Fruit fly (Drosophila melanogaster) whole organism: ENCODE results near the gene opa.

Experiments
- CG8478 ChIP-seq: fragments of >200 bp; optimal IDR thresholded peaks from 2 replicates; lab custom pipeline; 2018; ENCODE audit warnings: inconsistent platforms
- Dll ChIP-seq: fragments of >200 bp; optimal IDR thresholded peaks from 2 replicates; lab custom pipeline; 2017
- EcR ChIP-seq, 2 experiments: fragments of >200 bp; optimal IDR thresholded peaks; 2 replicates each; lab custom pipeline; 2017; ENCODE audit warnings: missing biosample characterization in 2 of 2, missing genetic modification characterization in 2 of 2, missing genetic modification reagents in 2 of 2
- pan ChIP-seq: fragments of >200 bp; optimal IDR thresholded peaks from 2 replicates; lab custom pipeline; 2017
- psq ChIP-seq: fragments of >200 bp; optimal IDR thresholded peaks from 2 replicates; lab custom pipeline; 2017
- usp ChIP-seq: fragments of >200 bp; optimal IDR thresholded peaks from 2 replicates; lab custom pipeline; 2017; ENCODE audit warnings: missing biosample characterization, missing genetic modification characterization, mixed read lengths

opa gene

DNA sequence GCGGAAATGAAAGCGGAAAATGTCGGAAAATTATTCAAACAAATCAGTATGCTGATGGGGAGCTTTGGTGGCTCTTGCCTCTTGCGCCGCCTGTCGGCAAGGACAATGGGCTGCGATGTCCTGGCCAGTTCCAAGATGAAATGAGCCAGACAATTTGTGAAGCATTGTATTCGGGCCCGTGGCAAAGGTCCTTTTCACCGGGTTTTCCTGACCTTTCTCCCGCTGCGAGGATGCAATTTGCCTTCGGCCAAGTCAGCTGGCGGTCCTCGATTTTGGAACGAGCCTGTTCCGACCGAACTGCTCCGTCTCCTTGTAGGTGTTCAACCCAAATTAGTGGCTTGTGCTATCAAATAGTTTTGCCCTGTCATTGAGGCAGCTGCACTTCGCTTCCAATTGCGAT lies 5.2 kb upstream of the opa start:
- TF ChIP-seq CG8478 (lab: Kevin White, UChicago) (no peak), usp (GFP tag; lab: Kevin White, UChicago) (no peak)

DNA sequence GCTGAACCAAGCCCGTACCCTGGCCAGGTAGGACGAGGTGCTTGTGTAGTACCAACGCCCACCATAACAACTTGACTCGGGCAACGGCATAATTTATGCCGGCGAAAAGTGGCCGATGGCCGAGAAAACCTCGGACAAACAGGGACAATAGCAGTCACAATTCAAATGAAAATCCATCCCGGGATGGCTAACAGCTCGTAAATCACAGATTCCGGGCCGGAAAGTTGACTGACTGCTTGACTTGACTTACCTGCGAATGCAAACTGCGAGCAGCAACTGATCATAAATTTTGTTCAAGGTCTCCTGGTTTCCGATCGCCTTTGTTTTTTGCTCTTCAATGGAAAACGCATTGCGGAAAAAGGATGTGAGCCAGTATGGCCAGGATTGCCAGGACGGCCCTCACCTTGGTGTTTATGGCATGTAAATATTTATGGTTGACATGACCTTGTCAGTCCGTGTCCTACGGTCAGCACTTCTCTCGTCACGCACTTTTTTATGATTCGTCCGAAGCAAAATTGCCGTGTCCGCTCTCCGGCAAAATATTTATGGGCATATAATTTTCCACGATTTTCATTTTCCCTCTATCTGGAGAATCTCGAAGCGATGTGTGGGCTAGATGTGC lies 3.5 kb upstream of the opa start:
- TF ChIP-seq psq, result no peak
- no peak for TF ChIP-seq EcR (GFP tag; optimal IDR thresholded peaks at IDR 0.05; lab: Kevin White, UChicago)
- no peak for TF ChIP-seq pan (lab: Kevin White, UChicago)
- no peak for TF ChIP-seq usp (GFP tag; lab: Kevin White, UChicago)
- no peak for TF ChIP-seq CG8478 (lab: Kevin White, UChicago)
- TF ChIP-seq Dll (lab: Kevin White, UChicago), result no peak

DNA sequence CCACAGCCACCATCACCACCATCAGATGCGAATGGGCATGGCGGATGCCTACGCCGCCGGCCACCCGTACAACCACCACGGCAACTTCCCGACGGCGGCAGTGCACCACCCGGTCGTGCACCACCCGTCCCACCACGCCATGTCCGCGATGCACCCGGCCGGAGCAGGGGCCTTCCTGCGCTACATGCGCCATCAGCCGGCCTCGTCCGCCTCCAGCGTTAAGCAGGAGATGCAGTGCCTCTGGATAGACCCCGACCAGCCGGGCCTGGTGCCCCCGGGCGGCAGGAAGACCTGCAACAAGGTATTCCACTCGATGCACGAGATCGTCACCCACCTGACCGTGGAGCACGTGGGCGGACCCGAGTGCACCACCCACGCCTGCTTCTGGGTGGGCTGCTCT lies 891 bp downstream of the opa start:
- TF ChIP-seq EcR (GFP tag; optimal IDR thresholded peaks at IDR 0.05; lab: Kevin White, UChicago) (no peak), Dll (lab: Kevin White, UChicago) (no peak), pan (lab: Kevin White, UChicago) (no peak), usp (GFP tag; lab: Kevin White, UChicago) (no peak), CG8478 (lab: Kevin White, UChicago) (no peak), psq (no peak)

DNA sequence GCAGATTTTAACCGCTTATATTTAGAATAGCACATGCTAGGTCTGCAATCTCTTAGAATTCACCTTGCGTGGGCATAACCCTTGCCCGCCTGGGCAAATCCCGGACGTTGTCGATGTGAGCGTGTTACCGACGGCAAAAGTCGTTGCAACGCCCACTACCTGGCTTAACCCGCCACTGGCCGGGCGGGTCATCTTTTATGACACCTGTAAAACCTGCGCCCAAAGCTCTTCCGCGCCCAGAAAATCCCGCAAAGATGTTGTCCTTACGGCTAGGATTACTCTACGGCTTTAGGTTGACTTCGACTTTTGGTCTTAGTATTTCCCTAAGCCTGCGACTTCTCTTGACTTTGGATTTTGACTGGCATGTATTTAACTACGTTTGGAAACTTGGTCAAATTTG lies 1.6 kb downstream of the opa start:
- TF ChIP-seq CG8478 (lab: Kevin White, UChicago) (no peak), usp (GFP tag; lab: Kevin White, UChicago) (no peak), psq (no peak), Dll (lab: Kevin White, UChicago) (no peak)

DNA sequence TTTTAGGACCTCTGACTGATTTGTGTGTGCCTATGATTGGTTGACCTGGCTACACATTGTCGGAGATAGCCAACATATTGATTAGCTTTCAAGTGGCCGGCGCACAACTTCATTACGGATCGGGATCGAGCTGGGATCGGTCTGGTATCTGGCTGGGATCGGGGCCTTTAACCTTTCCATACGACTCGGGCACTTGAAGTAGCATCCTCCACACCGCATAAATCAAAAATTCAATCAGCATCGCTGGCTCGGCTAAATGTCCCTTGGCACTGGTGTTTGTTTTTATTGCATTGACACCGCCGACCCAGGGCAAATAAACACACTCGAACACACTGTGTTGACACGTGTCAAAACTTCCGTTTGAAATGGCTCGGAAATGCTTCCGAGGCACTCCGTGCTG lies 3.1 kb downstream of the opa start:
- no peak for TF ChIP-seq CG8478 (lab: Kevin White, UChicago)

DNA sequence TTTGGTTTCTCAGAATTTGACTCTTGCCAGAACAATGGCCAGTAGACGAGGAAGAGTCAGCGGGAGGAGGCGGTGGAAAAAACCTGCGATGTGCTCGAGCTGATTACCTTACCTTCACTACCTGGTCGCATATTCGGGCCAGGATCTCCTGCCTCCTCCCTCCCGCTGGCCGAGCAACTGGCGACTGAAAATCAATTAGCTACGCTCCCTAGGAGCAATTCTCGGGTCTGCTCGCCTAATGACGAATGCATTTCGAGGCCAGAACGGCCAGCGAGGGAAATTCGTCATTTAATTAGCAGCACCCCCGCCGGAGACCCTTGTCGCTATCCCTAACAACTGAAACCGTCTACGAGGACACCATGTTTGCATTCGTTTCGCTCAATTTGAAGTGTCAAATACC lies 5.4 kb downstream of the opa start:
- TF ChIP-seq pan (lab: Kevin White, UChicago) (no peak), Dll (lab: Kevin White, UChicago) (no peak), CG8478 (lab: Kevin White, UChicago) (no peak)

DNA sequence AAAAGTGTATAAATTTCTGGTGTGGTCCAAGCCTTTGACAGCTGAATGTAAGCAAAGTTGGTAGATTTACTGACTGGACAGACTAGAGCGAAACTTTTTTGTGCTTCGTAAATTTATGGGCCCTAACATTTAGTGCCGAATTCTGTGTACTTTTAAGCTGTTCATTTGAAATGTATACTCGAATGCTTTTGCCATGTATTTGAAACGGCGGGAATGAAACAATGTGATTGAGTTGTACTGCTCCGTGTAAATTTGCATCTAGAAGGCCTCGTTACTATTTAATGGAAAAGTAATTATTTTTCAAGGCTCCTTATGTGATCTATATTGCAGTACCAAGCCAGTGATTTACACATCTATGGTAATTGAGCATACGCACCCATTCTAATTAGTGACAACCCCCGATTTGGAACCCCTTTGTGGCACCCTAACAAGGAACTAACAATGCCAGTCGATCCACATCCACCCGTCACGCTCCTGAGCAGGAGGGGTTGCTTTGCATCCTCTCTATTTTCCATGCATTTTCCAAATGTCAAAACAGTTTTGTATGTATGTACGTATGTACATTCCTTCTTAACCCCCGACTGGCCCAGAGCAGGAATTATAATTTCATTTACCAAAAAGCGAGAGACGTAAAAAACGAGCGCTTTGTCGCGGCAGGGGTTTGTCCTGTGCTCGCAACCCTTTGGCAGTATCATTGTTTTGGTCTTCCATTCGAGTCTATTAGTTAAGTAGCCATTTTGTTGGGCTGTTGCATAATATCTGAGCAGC lies 6.1 kb downstream of the opa start:
- TF ChIP-seq pan (lab: Kevin White, UChicago) (no peak), EcR (GFP tag; optimal IDR thresholded peaks at IDR 0.05; lab: Kevin White, UChicago) (no peak), usp (GFP tag; lab: Kevin White, UChicago) (no peak), psq (no peak)

DNA sequence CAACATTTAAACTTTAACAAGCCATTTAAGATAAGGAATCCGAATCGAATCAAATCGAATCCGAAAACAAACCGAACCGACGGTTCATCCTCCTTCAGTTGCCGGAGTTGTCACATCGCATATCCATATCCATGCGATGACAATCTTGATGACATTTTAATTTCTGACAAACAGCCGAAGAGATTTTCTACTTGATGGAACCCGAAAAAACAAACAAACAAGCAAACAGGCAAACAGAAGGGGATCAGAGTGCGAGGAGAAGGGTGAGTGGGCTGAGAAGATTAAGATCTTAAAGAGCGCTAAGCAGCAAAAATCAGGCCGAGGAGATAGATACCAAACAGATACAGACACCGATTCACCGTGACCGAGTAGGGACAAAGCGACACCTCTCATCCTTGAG lies 8.5 kb downstream of the opa start:
- no peak for TF ChIP-seq CG8478 (lab: Kevin White, UChicago)
- no peak for TF ChIP-seq psq
- TF ChIP-seq EcR (GFP tag; optimal IDR thresholded peaks at IDR 0.05; lab: Kevin White, UChicago), result no peak
- no peak for TF ChIP-seq Dll (lab: Kevin White, UChicago)
- no peak for TF ChIP-seq usp (GFP tag; lab: Kevin White, UChicago)
- no peak for TF ChIP-seq pan (lab: Kevin White, UChicago)

DNA sequence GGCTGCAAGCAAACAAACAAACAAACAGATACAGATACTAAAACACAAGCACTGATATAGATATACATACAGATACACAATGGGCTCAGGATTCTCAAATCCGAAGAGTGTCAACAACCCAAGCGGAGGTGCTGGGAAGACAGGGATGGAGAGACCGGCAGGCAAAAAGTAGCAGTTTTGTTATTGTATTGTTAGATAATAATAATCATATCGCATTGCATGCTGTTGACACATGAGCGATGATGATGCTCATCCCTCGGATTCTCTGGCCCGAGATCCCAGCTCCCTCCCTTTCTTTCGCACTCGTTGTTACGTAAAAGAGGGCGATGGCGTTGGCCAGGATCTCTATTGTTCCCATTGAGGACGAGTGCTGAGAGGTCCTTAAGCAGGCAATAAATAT lies 11.2 kb downstream of the opa start:
- TF ChIP-seq psq (no peak), usp (GFP tag; lab: Kevin White, UChicago) (no peak), EcR (GFP tag; optimal IDR thresholded peaks at IDR 0.05; lab: Kevin White, UChicago) (no peak), Dll (lab: Kevin White, UChicago) (no peak)

DNA sequence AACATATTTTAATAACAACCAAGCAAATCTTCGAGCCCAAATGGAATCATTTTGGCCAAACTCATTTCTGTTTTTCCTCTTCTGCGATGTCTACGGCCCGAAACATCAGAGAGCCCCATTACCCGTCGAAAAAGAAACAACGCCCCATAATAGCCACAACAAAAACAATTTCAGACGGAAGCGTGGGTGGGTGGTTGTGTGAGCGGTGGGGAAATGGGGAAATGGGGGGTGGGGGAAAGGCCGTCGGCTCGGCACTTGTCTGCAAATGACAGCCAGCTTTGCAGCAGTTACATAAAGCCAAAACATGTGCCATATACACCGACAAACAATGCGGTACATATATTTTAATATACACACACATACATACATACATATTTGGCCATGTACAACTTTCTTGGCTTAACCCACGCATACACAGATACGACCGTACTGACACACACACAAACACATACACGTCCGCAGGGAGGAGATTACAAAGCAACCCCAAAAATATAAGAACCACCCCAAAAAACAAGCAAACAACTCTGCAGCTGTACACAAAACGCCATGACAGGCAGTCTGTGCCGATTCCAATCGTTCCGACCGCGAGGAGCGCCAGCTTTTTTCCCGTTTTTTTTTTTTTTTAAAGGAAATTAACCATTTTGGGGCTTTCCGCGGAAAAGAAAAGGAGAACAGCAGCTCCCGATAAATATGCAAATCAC lies 12.4 kb downstream of the opa start:
- TF ChIP-seq EcR (GFP tag; optimal IDR thresholded peaks at IDR 0.05; lab: Kevin White, UChicago), result no peak
- TF ChIP-seq CG8478 (lab: Kevin White, UChicago), result no peak
- no peak for TF ChIP-seq psq
- TF ChIP-seq usp (GFP tag; lab: Kevin White, UChicago), result no peak
- no peak for TF ChIP-seq pan (lab: Kevin White, UChicago)
- no peak for TF ChIP-seq Dll (lab: Kevin White, UChicago)

DNA sequence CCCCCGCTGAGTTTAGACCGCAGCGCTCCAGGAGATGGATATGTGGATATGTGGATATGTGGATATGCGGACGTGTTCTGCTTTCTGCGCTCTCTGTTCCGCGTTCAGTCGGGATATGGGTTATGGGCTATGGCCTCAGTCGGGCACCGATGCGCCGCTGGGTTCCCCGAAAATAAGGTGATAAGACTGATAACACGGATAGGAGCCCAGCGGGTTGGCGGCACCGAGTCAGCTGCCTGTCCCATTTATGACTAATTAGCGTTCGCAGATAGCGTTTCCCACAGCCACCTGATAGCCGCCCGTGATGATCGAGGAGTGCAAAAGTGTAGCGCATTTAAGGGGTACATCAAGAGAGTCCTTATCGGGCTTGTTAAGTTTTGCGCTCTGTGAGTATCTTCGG lies 13.5 kb downstream of the opa start:
- no peak for TF ChIP-seq CG8478 (lab: Kevin White, UChicago)
- TF ChIP-seq usp (GFP tag; lab: Kevin White, UChicago), result no peak
- no peak for TF ChIP-seq Dll (lab: Kevin White, UChicago)
- TF ChIP-seq pan (lab: Kevin White, UChicago), result no peak
- no peak for TF ChIP-seq psq
- no peak for TF ChIP-seq EcR (GFP tag; optimal IDR thresholded peaks at IDR 0.05; lab: Kevin White, UChicago)

DNA sequence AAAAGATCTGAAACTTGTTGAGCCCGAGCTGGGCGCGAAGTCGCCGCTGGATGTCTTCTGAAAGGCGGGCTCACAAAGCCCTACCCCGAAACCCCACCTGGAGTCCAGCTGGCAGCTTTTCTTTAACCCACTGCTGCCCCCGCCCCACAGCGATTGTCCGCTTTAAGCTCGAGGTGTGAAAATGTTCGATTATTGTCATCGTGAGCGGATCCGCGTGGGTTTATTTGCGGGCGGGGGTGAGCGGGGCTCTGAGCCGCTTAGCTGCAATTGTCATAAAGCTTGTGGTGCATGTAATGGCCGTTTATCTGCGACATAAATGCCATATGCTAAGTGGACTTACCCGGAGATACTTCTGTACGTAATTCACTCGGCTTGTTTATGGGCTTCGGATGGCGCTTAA lies 14.3 kb downstream of the opa start:
- no peak for TF ChIP-seq usp (GFP tag; lab: Kevin White, UChicago)
- TF ChIP-seq Dll (lab: Kevin White, UChicago), result no peak
- no peak for TF ChIP-seq psq
- no peak for TF ChIP-seq EcR (GFP tag; optimal IDR thresholded peaks at IDR 0.05; lab: Kevin White, UChicago)
- TF ChIP-seq pan (lab: Kevin White, UChicago), result no peak
- TF ChIP-seq CG8478 (lab: Kevin White, UChicago), result no peak
